Fruit fly (Drosophila melanogaster) Kc167 (cell line): ENCODE data around the gene CG6937.

Experiments
- Myc ChIP-seq: fragments of >200 bp; optimal IDR thresholded peaks from 2 replicates; lab custom pipeline; 2017; ENCODE audit warnings: missing external identifiers
- Sin3A ChIP-seq: fragments of >200 bp; optimal IDR thresholded peaks from 2 replicates; lab custom pipeline; 2018; ENCODE audit warnings: missing external identifiers
- h ChIP-seq: fragments of >200 bp; optimal IDR thresholded peaks from 3 replicates; lab custom pipeline; 2018; ENCODE audit warnings: missing external identifiers
- insv ChIP-seq: fragments of >200 bp; optimal IDR thresholded peaks from 3 replicates; lab custom pipeline; 2018; ENCODE audit warnings: missing external identifiers
- psq ChIP-seq: fragments of >200 bp; optimal IDR thresholded peaks from 2 replicates; lab custom pipeline; 2017; ENCODE audit warnings: missing external identifiers
- ttk ChIP-seq: sonication (Bioruptor generic); optimal IDR thresholded peaks from 2 replicates; lab custom pipeline; 2017; ENCODE audit warnings: missing external identifiers

CG6937 gene

DNA sequence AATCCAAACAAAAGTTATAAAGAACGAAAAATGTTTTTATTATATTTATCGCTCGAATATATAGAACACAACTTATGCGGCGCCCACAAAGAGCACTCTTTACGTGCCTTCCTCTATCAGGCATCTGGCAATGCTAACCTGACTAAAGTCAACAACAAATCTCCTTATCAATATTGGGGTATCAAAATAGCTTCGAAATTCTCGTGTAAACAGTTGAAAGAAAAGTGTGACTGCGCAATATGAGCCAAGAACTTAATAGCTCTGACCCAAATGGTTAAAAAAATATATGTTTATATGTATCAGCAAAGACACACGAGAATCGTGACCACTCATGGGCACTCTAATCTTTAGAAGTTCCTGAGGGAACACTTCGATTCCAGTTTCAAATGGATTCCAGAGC, 46.6 kb downstream of the CG6937 start:
- TF ChIP-seq ttk (lab: Kevin White, UChicago) (no peak), insv (no peak), Myc (lab: Kevin White, UChicago) (no peak), h (lab: Kevin White, UChicago) (no peak), Sin3A (lab: Kevin White, UChicago) (no peak), psq (lab: Kevin White, UChicago) (no peak)

DNA sequence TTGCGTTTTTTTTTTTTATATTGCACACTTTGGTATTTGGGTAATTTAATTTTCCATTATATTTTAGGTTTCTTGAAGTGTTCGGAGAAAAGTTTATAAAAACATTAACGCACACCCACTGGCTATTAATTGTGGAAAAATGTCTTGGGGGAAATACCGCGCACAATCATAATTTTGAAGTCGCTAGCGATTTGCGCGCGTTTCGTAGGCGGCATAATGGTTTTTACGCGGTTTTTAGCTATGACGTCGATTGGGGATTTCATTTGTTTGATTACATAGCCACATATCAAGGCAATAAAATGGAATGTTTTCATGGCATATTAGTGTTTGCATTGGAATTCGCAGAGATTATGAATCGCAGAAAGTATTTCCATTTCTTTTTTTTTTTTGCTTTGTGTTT, 47.6 kb downstream of the CG6937 start:
- TF ChIP-seq psq (lab: Kevin White, UChicago) (no peak), insv (no peak), h (lab: Kevin White, UChicago) (no peak), Sin3A (lab: Kevin White, UChicago) (no peak), ttk (lab: Kevin White, UChicago) (no peak), Myc (lab: Kevin White, UChicago) (no peak)

dm6 chr3R:22632980-22633379, 48.4 kb downstream of the CG6937 start:
- TF ChIP-seq psq (lab: Kevin White, UChicago): no peak
- no peak for TF ChIP-seq Myc (lab: Kevin White, UChicago)
- TF ChIP-seq h (lab: Kevin White, UChicago): no peak
- TF ChIP-seq ttk (lab: Kevin White, UChicago): no peak
- TF ChIP-seq Sin3A (lab: Kevin White, UChicago): no peak
- TF ChIP-seq insv: no peak

- TF ChIP-seq insv (no peak), Myc (lab: Kevin White, UChicago) (no peak), Sin3A (lab: Kevin White, UChicago) (no peak), psq (lab: Kevin White, UChicago) (no peak), ttk (lab: Kevin White, UChicago) (no peak), h (lab: Kevin White, UChicago) (no peak)
These were observed 50.2 kb downstream of the CG6937 start for dm6 chr3R:22634549-22635410.
